Fruit fly (Drosophila melanogaster) whole organism, embryonic: Measurements from ENCODE around the gene Tace.

Source experiments
- Atf-2 ChIP-seq: fragments of 200-800 bp; sonication (Bioruptor generic); optimal IDR thresholded peaks from 2 replicates; lab custom pipeline; 2016; ENCODE audit warnings: missing biosample characterization, missing genetic modification characterization
- CG10979 ChIP-seq: fragments of 200-800 bp; sonication (Bioruptor generic); optimal IDR thresholded peaks from 2 replicates; lab custom pipeline; 2018; ENCODE audit warnings: missing biosample characterization, mild to moderate bottlenecking, missing genetic modification characterization, moderate library complexity
- CG14710 ChIP-seq: fragments of 200-800 bp; sonication (Bioruptor generic); optimal IDR thresholded peaks from 3 replicates; lab custom pipeline; 2019; ENCODE audit warnings: missing biosample characterization, mild to moderate bottlenecking, missing genetic modification characterization, moderate library complexity
- CG17912 ChIP-seq: fragments of 200-800 bp; sonication (Bioruptor generic); optimal IDR thresholded peaks from 2 replicates; lab custom pipeline; 2018; ENCODE audit warnings: missing biosample characterization, mild to moderate bottlenecking, missing genetic modification characterization
- CG2199 ChIP-seq: fragments of 200-800 bp; sonication (Bioruptor generic); IDR thresholded peaks from 3 replicates; pipeline ENCODE4 v1.3.6; 2022; ENCODE audit warnings: missing biosample characterization, missing genetic modification characterization
- CG32532 ChIP-seq: fragments of 200-800 bp; sonication (Bioruptor generic); IDR thresholded peaks from 2 replicates; pipeline ENCODE4 v1.3.6; 2022; ENCODE audit warnings: missing biosample characterization, missing genetic modification characterization
- CG33213 ChIP-seq: fragments of 200-800 bp; sonication (Bioruptor generic); optimal IDR thresholded peaks from 3 replicates; lab custom pipeline; 2016; ENCODE audit warnings: missing biosample characterization, missing genetic modification characterization
- CG3407 ChIP-seq: fragments of 200-800 bp; sonication (Bioruptor generic); optimal IDR thresholded peaks from 2 replicates; lab custom pipeline; 2018; ENCODE audit warnings: missing biosample characterization, mild to moderate bottlenecking, missing genetic modification characterization
- CG3847 ChIP-seq: fragments of 200-800 bp; sonication (Bioruptor generic); IDR thresholded peaks from 2 replicates; pipeline ENCODE4 v1.3.6; 2022; ENCODE audit warnings: missing biosample characterization, missing genetic modification characterization
- CG42726 ChIP-seq: fragments of 200-800 bp; sonication (Bioruptor generic); IDR thresholded peaks from 2 replicates; pipeline ENCODE4 v1.3.6; 2022; ENCODE audit warnings: missing biosample characterization, missing genetic modification characterization; ENCODE audit not compliant: partially characterized antibody
- CG5180 ChIP-seq: fragments of 200-800 bp; sonication (Bioruptor generic); optimal IDR thresholded peaks from 3 replicates; lab custom pipeline; 2017; ENCODE audit warnings: missing biosample characterization, missing genetic modification characterization, mild to moderate bottlenecking, moderate library complexity, missing genetic modification reagents
- CG7357 ChIP-seq: fragments of 200-800 bp; sonication (Bioruptor generic); IDR thresholded peaks from 3 replicates; pipeline ENCODE4 v1.3.6; 2022; ENCODE audit warnings: missing biosample characterization, missing genetic modification characterization
- CG7987 ChIP-seq: fragments of 200-800 bp; sonication (Bioruptor generic); optimal IDR thresholded peaks from 2 replicates; lab custom pipeline; 2018; ENCODE audit warnings: missing biosample characterization, mild to moderate bottlenecking, missing genetic modification characterization, moderate library complexity
- CG8290 ChIP-seq, 3 experiments: fragments of 200-800 bp; sonication (Bioruptor generic); optimal IDR thresholded peaks; 2 replicates each; lab custom pipeline; 2016 to 2019; ENCODE audit warnings: missing biosample characterization in 3 of 3, missing genetic modification characterization in 3 of 3, mild to moderate bottlenecking in 2 of 3, moderate library complexity in 1 of 3
- CG8944 ChIP-seq: fragments of 200-800 bp; sonication (Bioruptor generic); optimal IDR thresholded peaks from 3 replicates; lab custom pipeline; 2016; ENCODE audit warnings: missing biosample characterization, missing genetic modification characterization
- CG9609 ChIP-seq: fragments of 200-800 bp; sonication (Bioruptor generic); optimal IDR thresholded peaks from 3 replicates; lab custom pipeline; 2016; ENCODE audit warnings: missing biosample characterization, missing genetic modification characterization
- CTCF ChIP-seq: fragments of 200-800 bp; sonication (Bioruptor generic); optimal IDR thresholded peaks from 2 replicates; lab custom pipeline; 2017; ENCODE audit warnings: missing biosample characterization, mild to moderate bottlenecking, missing genetic modification characterization, moderate library complexity
- D ChIP-seq, 2 experiments: fragments of 200-800 bp in 1 of 2; fragments of >200 bp in 1 of 2; sonication (Bioruptor generic) in 1 of 2; optimal IDR thresholded peaks; 2 replicates in 1 of 2; 3 replicates in 1 of 2; lab custom pipeline; 2017; ENCODE audit warnings: mild to moderate bottlenecking in 1 of 2, missing biosample characterization in 1 of 2, missing genetic modification characterization in 1 of 2, missing genetic modification reagents in 1 of 2
- Dp ChIP-seq: fragments of 200-800 bp; sonication (Bioruptor generic); optimal IDR thresholded peaks from 2 replicates; lab custom pipeline; 2018; ENCODE audit warnings: missing biosample characterization, mild to moderate bottlenecking, missing genetic modification characterization, moderate library complexity
- Drgx ChIP-seq: fragments of 200-800 bp; sonication (Bioruptor generic); IDR thresholded peaks from 2 replicates; pipeline ENCODE4 v1.3.6; 2022; ENCODE audit warnings: missing biosample characterization, missing genetic modification characterization
- Ets65A ChIP-seq: fragments of 200-800 bp; sonication (Bioruptor generic); peaks from one replicate; lab custom pipeline; 2016; ENCODE audit warnings: missing biosample characterization, missing genetic modification characterization
- Ets97D ChIP-seq: fragments of 200-800 bp; sonication (Bioruptor generic); optimal IDR thresholded peaks from 3 replicates; lab custom pipeline; 2016; ENCODE audit warnings: missing biosample characterization, missing genetic modification characterization
- HLHmδ ChIP-seq: fragments of 200-800 bp; sonication (Bioruptor generic); optimal IDR thresholded peaks from 2 replicates; lab custom pipeline; 2018; ENCODE audit warnings: missing biosample characterization, mild to moderate bottlenecking, missing genetic modification characterization, moderate library complexity
- HmgD ChIP-seq: fragments of 200-800 bp; sonication (Bioruptor generic); optimal IDR thresholded peaks from 3 replicates; lab custom pipeline; 2016; ENCODE audit warnings: missing biosample characterization, missing genetic modification characterization
- Hmr ChIP-seq: fragments of 200-800 bp; sonication (Bioruptor generic); optimal IDR thresholded peaks from 3 replicates; lab custom pipeline; 2017; ENCODE audit warnings: mild to moderate bottlenecking, missing biosample characterization, missing genetic modification reagents, missing genetic modification characterization
- Hr51 ChIP-seq, 2 experiments: fragments of 200-800 bp; sonication (Bioruptor generic); optimal IDR thresholded peaks; 2 replicates in 1 of 2; 3 replicates in 1 of 2; lab custom pipeline; 2016 to 2018; ENCODE audit warnings: missing biosample characterization in 2 of 2, missing genetic modification characterization in 2 of 2, mild to moderate bottlenecking in 1 of 2, moderate library complexity in 1 of 2
- Med ChIP-seq: fragments of 200-800 bp; sonication (Bioruptor generic); peaks from one replicate; lab custom pipeline; 2016; ENCODE audit warnings: missing biosample characterization, missing genetic modification characterization, mild to moderate bottlenecking, inconsistent platforms, moderate library complexity
- NFAT ChIP-seq: fragments of 200-800 bp; sonication (Bioruptor generic); IDR thresholded peaks from 2 replicates; pipeline ENCODE4 v1.3.6; 2022; ENCODE audit warnings: missing biosample characterization, missing genetic modification characterization
- Sry-δ ChIP-seq: fragments of 200-800 bp; sonication (Bioruptor generic); optimal IDR thresholded peaks from 2 replicates; lab custom pipeline; 2016; ENCODE audit warnings: missing biosample characterization, missing genetic modification characterization
- amos ChIP-seq: fragments of 200-800 bp; sonication (Bioruptor generic); IDR thresholded peaks from 2 replicates; pipeline ENCODE4 v1.3.6; 2022; ENCODE audit warnings: missing biosample characterization, missing genetic modification characterization; ENCODE audit not compliant: partially characterized antibody
- ato ChIP-seq: fragments of 200-800 bp; sonication (Bioruptor generic); IDR thresholded peaks from 2 replicates; pipeline ENCODE4 v1.3.6; 2022; ENCODE audit warnings: missing biosample characterization, missing genetic modification characterization; ENCODE audit not compliant: partially characterized antibody
- bab2 ChIP-seq: fragments of 200-800 bp; sonication (Bioruptor generic); optimal IDR thresholded peaks from 2 replicates; lab custom pipeline; 2016; ENCODE audit warnings: missing biosample characterization, missing genetic modification characterization
- bbx ChIP-seq: fragments of 200-800 bp; sonication (Bioruptor generic); IDR thresholded peaks from 2 replicates; pipeline ENCODE4 v1.3.6; 2022; ENCODE audit warnings: missing biosample characterization, missing genetic modification characterization; ENCODE audit not compliant: partially characterized antibody
- ci ChIP-seq: fragments of 200-800 bp; sonication (Bioruptor generic); IDR thresholded peaks from 3 replicates; pipeline ENCODE4 v1.3.6; 2022; ENCODE audit warnings: missing biosample characterization, missing genetic modification characterization
- dati ChIP-seq: fragments of 200-800 bp; sonication (Bioruptor generic); IDR thresholded peaks from 2 replicates; pipeline ENCODE4 v1.3.6; 2022; ENCODE audit warnings: missing biosample characterization, missing genetic modification characterization
- dm ChIP-seq: fragments of 200-800 bp; sonication (Bioruptor generic); optimal IDR thresholded peaks from 3 replicates; lab custom pipeline; 2016; ENCODE audit warnings: missing biosample characterization, missing genetic modification characterization
- dmrt11E ChIP-seq: fragments of 200-800 bp; sonication (Bioruptor generic); optimal IDR thresholded peaks from 3 replicates; lab custom pipeline; 2018; ENCODE audit warnings: missing biosample characterization, mild to moderate bottlenecking, missing genetic modification characterization, moderate library complexity
- dpn ChIP-seq, 2 experiments: fragments of 200-800 bp; sonication (Bioruptor generic); optimal IDR thresholded peaks; 3 replicates each; lab custom pipeline; 2016; ENCODE audit warnings: missing biosample characterization in 2 of 2, missing genetic modification characterization in 2 of 2
- dysf ChIP-seq: fragments of 200-800 bp; sonication (Bioruptor generic); IDR thresholded peaks from 3 replicates; pipeline ENCODE4 v1.3.6; 2022; ENCODE audit warnings: missing biosample characterization, missing genetic modification characterization
- eyg ChIP-seq: fragments of 200-800 bp; sonication (Bioruptor generic); optimal IDR thresholded peaks from 3 replicates; lab custom pipeline; 2016; ENCODE audit warnings: missing biosample characterization, missing genetic modification characterization
- ftz-f1 ChIP-seq: fragments of 200-800 bp; sonication (Bioruptor generic); optimal IDR thresholded peaks from 2 replicates; lab custom pipeline; 2016; ENCODE audit warnings: missing biosample characterization, missing genetic modification characterization
- mam ChIP-seq: fragments of 200-800 bp; sonication (Bioruptor generic); optimal IDR thresholded peaks from 3 replicates; lab custom pipeline; 2016; ENCODE audit warnings: missing biosample characterization, missing genetic modification characterization
- nmo ChIP-seq: fragments of 200-800 bp; sonication (Bioruptor generic); optimal IDR thresholded peaks from 2 replicates; lab custom pipeline; 2018; ENCODE audit warnings: missing biosample characterization, mild to moderate bottlenecking, missing genetic modification characterization, moderate library complexity
- p53 ChIP-seq: fragments of 200-800 bp; sonication (Bioruptor generic); optimal IDR thresholded peaks from 2 replicates; lab custom pipeline; 2016; ENCODE audit warnings: missing biosample characterization, missing genetic modification characterization
- phol ChIP-seq: fragments of 200-800 bp; sonication (Bioruptor generic); optimal IDR thresholded peaks from 3 replicates; lab custom pipeline; 2018; ENCODE audit warnings: missing biosample characterization, mild to moderate bottlenecking, missing genetic modification characterization, moderate library complexity
- prd ChIP-seq, 3 experiments: fragments of >200 bp in 2 of 3; fragments of 200-800 bp in 1 of 3; sonication (Bioruptor generic) in 1 of 3; optimal IDR thresholded peaks in 2 of 3; IDR thresholded peaks in 1 of 3; 2 replicates in 2 of 3; 3 replicates in 1 of 3; pipeline versions ENCODE4 v1.3.6 to Lab custom; 2017 to 2022; ENCODE audit warnings: missing biosample characterization in 1 of 3, missing genetic modification characterization in 1 of 3
- tll ChIP-seq, 2 experiments: fragments of 200-800 bp in 1 of 2; fragments of >200 bp in 1 of 2; sonication (Bioruptor generic) in 1 of 2; optimal IDR thresholded peaks; 2 replicates each; lab custom pipeline; 2017 to 2019; ENCODE audit warnings: missing biosample characterization in 2 of 2, missing genetic modification characterization in 2 of 2, mild to moderate bottlenecking in 1 of 2, moderate library complexity in 1 of 2
- trem ChIP-seq: fragments of 200-800 bp; optimal IDR thresholded peaks from 3 replicates; lab custom pipeline; 2019; ENCODE audit warnings: missing biosample characterization, mild to moderate bottlenecking, missing genetic modification characterization, moderate library complexity

Tace gene

dm6 chr3R:30022452-30023028 is 22.2 kb downstream of the Tace start, which contains the start of the genes RpS28a and Axn:
Gene RpS28a (minus strand): TSS chr3R:30022648.
Gene Axn (plus strand): TSS chr3R:30022842.
- TF ChIP-seq Dp (peak; percentile 58), CG9609 (peak; percentile 49), ato (GFP tag; lab: Robert Waterston, UW) (peak; percentile 1; the same call in 1 of the 2 replicates), D (optimal IDR thresholded peaks at IDR 0.05; lab: Kevin White, UChicago) (peak; percentile 81), D (GFP tag; optimal IDR thresholded peaks at IDR 0.05; lab: Kevin White, UChicago) (no peak), Atf-2 (GFP tag; lab: Kevin White, UChicago) (no peak), NFAT (GFP tag; lab: Robert Waterston, UW) (peak; percentile 66), amos (GFP tag; lab: Robert Waterston, UW) (peak; percentile 65; the same call in 1 of the 2 replicates), CG32532 (GFP tag; lab: Robert Waterston, UW) (peak; percentile 59), CTCF (GFP tag; lab: Kevin White, UChicago) (peak; percentile 97), dpn (GFP tag; optimal IDR thresholded peaks at IDR 0.05; lab: Kevin White, UChicago) (peak; percentile 37 to 42), ftz-f1 (GFP tag; lab: Kevin White, UChicago) (peak; percentile 98), ci (GFP tag; lab: Robert Waterston, UW) (peak; percentile 32; the same call in 1 of the 3 replicates), dati (GFP tag; lab: Robert Waterston, UW) (no peak), dysf (GFP tag; lab: Robert Waterston, UW) (peak; percentile 37; the same call in 1 of the 3 replicates), mam (peak; percentile 24), CG5180 (GFP tag; lab: Kevin White, UChicago) (peak; percentile 100), Med (GFP tag; lab: Kevin White, UChicago) (peak; percentile 90), CG42726 (GFP tag; lab: Robert Waterston, UW) (peak; percentile 59), Sry-δ (GFP tag; lab: Kevin White, UChicago) (peak; percentile 76), dm (GFP tag; lab: Kevin White, UChicago) (peak; percentile 32), prd (optimal IDR thresholded peaks at IDR 0.05; lab: Kevin White, UChicago) (no peak), prd (GFP tag; IDR thresholded peaks at IDR 0.05; lab: Robert Waterston, UW) (0 out of 3 replicates have a peak, but pooled peaks have one; percentile 28), Drgx (GFP tag; lab: Robert Waterston, UW) (no peak), eyg (GFP tag; lab: Kevin White, UChicago) (no peak), CG8290 (GFP tag; optimal IDR thresholded peaks at IDR 0.05; lab: Kevin White, UChicago) (peak; percentile 18), CG8290 (tag; optimal IDR thresholded peaks at IDR 0.05; lab: Kevin White, UChicago) (no peak), HLHmδ (GFP tag; lab: Kevin White, UChicago) (peak; percentile 64), CG17912 (GFP tag; lab: Kevin White, UChicago) (peak; percentile 32), trem (tag; lab: Kevin White, UChicago) (peak; percentile 99), tll (GFP tag; optimal IDR thresholded peaks at IDR 0.05; lab: Kevin White, UChicago) (peak in 1 of 2 experiments; percentile 11), CG8944 (GFP tag; lab: Kevin White, UChicago) (peak; percentile 50), CG7357 (no peak), CG7987 (GFP tag; lab: Kevin White, UChicago) (peak; percentile 39), Ets65A (GFP tag; lab: Kevin White, UChicago) (peak; percentile 51), Ets97D (peak; percentile 78), CG3847 (peak; percentile 76), HmgD (peak; percentile 83), CG33213 (peak; percentile 78), CG14710 (tag; lab: Kevin White, UChicago) (peak; percentile 41), CG10979 (tag; lab: Kevin White, UChicago) (peak; percentile 99), Hr51 (GFP tag; optimal IDR thresholded peaks at IDR 0.05; lab: Kevin White, UChicago) (no peak), dmrt11E (tag; lab: Kevin White, UChicago) (peak; percentile 0), CG2199 (GFP tag; lab: Robert Waterston, UW) (no peak), p53 (peak; percentile 39), phol (tag; lab: Kevin White, UChicago) (peak; percentile 37), bab2 (GFP tag; lab: Kevin White, UChicago) (peak; percentile 18), bbx (GFP tag; lab: Robert Waterston, UW) (peak; percentile 66), CG3407 (no peak), nmo (GFP tag; lab: Kevin White, UChicago) (peak; percentile 19), Hmr (GFP tag; lab: Kevin White, UChicago) (peak; percentile 45)
